Worm (Caenorhabditis elegans) whole organism, midembryonic: Measurements from ENCODE around the gene F35E8.10.

Experiments used
- cog-1 ChIP-seq: sonication (generic microtip); optimal IDR thresholded peaks from 2 replicates; lab custom pipeline; 2016; ENCODE audit warnings: missing genetic modification characterization, missing compliant biosample characterization
- flt-1 ChIP-seq: fragments of 200-800 bp; sonication (Bioruptor generic); IDR thresholded peaks from 2 replicates; pipeline ENCODE4 v1.3.6; 2022; ENCODE audit warnings: missing genetic modification characterization, missing compliant biosample characterization
- klf-2 ChIP-seq: fragments of 200-800 bp; sonication (Bioruptor generic); conservative IDR thresholded peaks from 2 replicates; pipeline ENCODE4 v1.3.6; 2022; ENCODE audit warnings: missing genetic modification reagents, missing genetic modification characterization, missing compliant biosample characterization
- ref-1 ChIP-seq: fragments of 200-800 bp; sonication (Bioruptor generic); conservative IDR thresholded peaks from 2 replicates; pipeline ENCODE4 v1.3.6; 2022; ENCODE audit warnings: missing genetic modification reagents, missing genetic modification characterization, missing compliant biosample characterization
- tab-1 ChIP-seq: fragments of 200-800 bp; sonication (Bioruptor generic); IDR thresholded peaks from 2 replicates; pipeline ENCODE4 v1.3.6; 2022; ENCODE audit warnings: missing genetic modification characterization, missing compliant biosample characterization
- ztf-23 ChIP-seq: fragments of 200-800 bp; sonication (Bioruptor generic); IDR thresholded peaks from 2 replicates; pipeline ENCODE4 v1.3.6; 2022; ENCODE audit warnings: missing genetic modification reagents, missing genetic modification characterization, missing compliant biosample characterization
- ztf-29 ChIP-seq: fragments of 200-800 bp; sonication (Bioruptor generic); IDR thresholded peaks from 2 replicates; pipeline ENCODE4 v1.3.6; 2022; ENCODE audit warnings: missing genetic modification reagents, missing genetic modification characterization, missing compliant biosample characterization

DNA sequence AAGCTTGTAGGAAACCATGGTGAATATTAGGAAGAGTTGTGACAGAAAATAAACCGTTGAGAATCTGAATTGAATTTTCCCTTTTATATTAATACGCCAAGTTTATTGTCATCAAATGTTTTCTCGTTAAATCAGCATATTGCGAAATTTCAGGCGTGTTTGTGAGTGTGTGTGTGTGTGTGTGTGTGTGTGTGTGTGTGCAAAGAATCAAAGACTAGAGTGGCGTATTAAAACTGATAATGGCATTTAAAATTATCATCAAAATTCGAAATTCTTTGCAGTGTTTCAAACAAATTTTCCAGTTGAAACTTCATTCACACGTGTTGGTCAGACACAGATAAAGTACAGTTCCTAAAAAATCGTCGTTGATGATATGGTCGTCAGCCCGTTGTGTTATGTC is 4.3 kb downstream of the F35E8.10 start, which contains the start of gene gst-38:
- TF ChIP-seq cog-1 (no peak), ztf-23 (GFP tag; lab: Robert Waterston, UW) (no peak), flt-1 (GFP tag; lab: Robert Waterston, UW) (no peak), ref-1 (GFP tag; lab: Robert Waterston, UW) (no peak), tab-1 (GFP tag; lab: Robert Waterston, UW) (no peak), ztf-29 (GFP tag; lab: Robert Waterston, UW) (no peak), klf-2 (no peak)
